Worm (Caenorhabditis elegans) whole organism, L2 larva: ENCODE results near the gene F54C8.1.
A peak's percentile ranks its signal among the peaks of the same experiment; 100 is the strongest.

ENCODE experiments used
- C34F6.9 ChIP-seq: fragments of 150-350 bp; optimal IDR thresholded peaks from 2 replicates; lab custom pipeline; 2014; ENCODE audit warnings: missing biosample characterization, missing genetic modification characterization
- F13H6.1 ChIP-seq: sonication (generic microtip); optimal IDR thresholded peaks from 2 replicates; lab custom pipeline; 2016; ENCODE audit warnings: missing genetic modification characterization, missing compliant biosample characterization
- R02D3.7 ChIP-seq: fragments of 150-350 bp; optimal IDR thresholded peaks from 2 replicates; lab custom pipeline; 2014; ENCODE audit warnings: missing biosample characterization, missing genetic modification characterization
- ZK546.5 ChIP-seq: sonication (generic microtip); optimal IDR thresholded peaks from 2 replicates; lab custom pipeline; 2017; ENCODE audit warnings: missing biosample characterization, missing genetic modification characterization
- alr-1 ChIP-seq: fragments of 150-350 bp; optimal IDR thresholded peaks from 2 replicates; lab custom pipeline; 2014; ENCODE audit warnings: missing biosample characterization, missing genetic modification characterization
- aly-2 ChIP-seq: fragments of 150-350 bp; optimal IDR thresholded peaks from 2 replicates; lab custom pipeline; 2014; ENCODE audit warnings: missing biosample characterization, missing genetic modification characterization
- ama-1 ChIP-seq: fragments of 150-350 bp; optimal IDR thresholded peaks from 2 replicates; lab custom pipeline; 2018; ENCODE audit warnings: inconsistent platforms
- blmp-1 ChIP-seq: sonication (generic microtip); optimal IDR thresholded peaks from 2 replicates; lab custom pipeline; 2017; ENCODE audit warnings: missing genetic modification characterization, mild to moderate bottlenecking, missing compliant biosample characterization, antibody characterized with exemption, moderate library complexity; ENCODE audit not compliant: insufficient read depth
- ceh-16 ChIP-seq: fragments of 150-350 bp; optimal IDR thresholded peaks from 2 replicates; lab custom pipeline; 2014; ENCODE audit warnings: missing biosample characterization, missing genetic modification characterization
- ceh-82 ChIP-seq: fragments of 150-350 bp; optimal IDR thresholded peaks from 2 replicates; lab custom pipeline; 2014; ENCODE audit warnings: missing biosample characterization, missing genetic modification characterization
- crh-2 ChIP-seq: sonication (generic microtip); optimal IDR thresholded peaks from 2 replicates; lab custom pipeline; 2017; ENCODE audit warnings: missing biosample characterization, missing genetic modification characterization
- dmd-4 ChIP-seq: sonication (generic microtip); optimal IDR thresholded peaks from 2 replicates; lab custom pipeline; 2017; ENCODE audit warnings: missing biosample characterization, missing genetic modification characterization
- egl-27 ChIP-seq: sonication (generic microtip); optimal IDR thresholded peaks from 3 replicates; lab custom pipeline; 2017; ENCODE audit warnings: missing biosample characterization, missing genetic modification reagents, missing genetic modification characterization
- elt-1 ChIP-seq: fragments of 150-350 bp; optimal IDR thresholded peaks from 2 replicates; lab custom pipeline; 2014; ENCODE audit warnings: missing biosample characterization, missing genetic modification characterization
- elt-3 ChIP-seq: sonication (generic microtip); optimal IDR thresholded peaks from 2 replicates; lab custom pipeline; 2017; ENCODE audit warnings: missing biosample characterization, missing genetic modification characterization
- gmeb-1 ChIP-seq: fragments of 150-350 bp; optimal IDR thresholded peaks from 2 replicates; lab custom pipeline; 2014; ENCODE audit warnings: missing biosample characterization, missing genetic modification characterization
- lin-11 ChIP-seq: fragments of 150-350 bp; sonication (generic microtip); optimal IDR thresholded peaks from 2 replicates; lab custom pipeline; 2014; ENCODE audit warnings: missing biosample characterization, missing genetic modification characterization, inconsistent platforms, mixed read lengths
- lin-13 ChIP-seq: fragments of 150-350 bp; optimal IDR thresholded peaks from 2 replicates; lab custom pipeline; 2014; ENCODE audit warnings: missing biosample characterization, missing genetic modification reagents, missing genetic modification characterization
- lin-39 ChIP-seq: fragments of 150-350 bp; optimal IDR thresholded peaks from 2 replicates; lab custom pipeline; 2014; ENCODE audit warnings: missing biosample characterization, missing genetic modification reagents, missing genetic modification characterization
- lsy-2 ChIP-seq, 2 experiments: fragments of 150-350 bp in 1 of 2; sonication (generic microtip) in 1 of 2; optimal IDR thresholded peaks; 2 replicates each; lab custom pipeline; 2014 to 2017; ENCODE audit warnings: missing biosample characterization in 2 of 2, missing genetic modification characterization in 2 of 2
- mab-5 ChIP-seq: fragments of 150-350 bp; optimal IDR thresholded peaks from 2 replicates; lab custom pipeline; 2014; ENCODE audit warnings: missing biosample characterization, missing genetic modification characterization
- mdl-1 ChIP-seq, 2 experiments: fragments of 150-350 bp in 1 of 2; sonication (generic microtip) in 1 of 2; optimal IDR thresholded peaks; 2 replicates each; lab custom pipeline; 2017; ENCODE audit warnings: missing biosample characterization in 2 of 2, missing genetic modification characterization in 2 of 2
- nhr-10 ChIP-seq: sonication (generic microtip); optimal IDR thresholded peaks from 2 replicates; lab custom pipeline; 2017; ENCODE audit warnings: missing biosample characterization, missing genetic modification characterization
- nhr-129 ChIP-seq: fragments of 150-350 bp; optimal IDR thresholded peaks from 2 replicates; lab custom pipeline; 2014; ENCODE audit warnings: missing biosample characterization, missing genetic modification characterization
- nhr-21 ChIP-seq: fragments of 150-350 bp; optimal IDR thresholded peaks from 2 replicates; lab custom pipeline; 2014; ENCODE audit warnings: missing biosample characterization, missing genetic modification characterization
- nhr-23 ChIP-seq: fragments of 150-350 bp; optimal IDR thresholded peaks from 2 replicates; lab custom pipeline; 2014; ENCODE audit warnings: missing biosample characterization, missing genetic modification reagents, missing genetic modification characterization
- nhr-237 ChIP-seq: fragments of 150-350 bp; optimal IDR thresholded peaks from 2 replicates; lab custom pipeline; 2014; ENCODE audit warnings: missing biosample characterization, missing genetic modification characterization
- nhr-25 ChIP-seq: fragments of 150-350 bp; sonication (generic microtip); optimal IDR thresholded peaks from 3 replicates; lab custom pipeline; 2014; ENCODE audit warnings: missing biosample characterization, missing genetic modification characterization
- nhr-6 ChIP-seq: fragments of 150-350 bp; optimal IDR thresholded peaks from 2 replicates; lab custom pipeline; 2014; ENCODE audit warnings: missing biosample characterization, missing genetic modification characterization
- peb-1 ChIP-seq: fragments of 150-350 bp; optimal IDR thresholded peaks from 2 replicates; lab custom pipeline; 2014; ENCODE audit warnings: missing biosample characterization, missing genetic modification characterization
- sem-4 ChIP-seq: fragments of 150-350 bp; optimal IDR thresholded peaks from 2 replicates; lab custom pipeline; 2014; ENCODE audit warnings: missing biosample characterization, missing genetic modification reagents, missing genetic modification characterization
- skn-1 ChIP-seq: sonication (generic microtip); optimal IDR thresholded peaks from 2 replicates; lab custom pipeline; 2017; ENCODE audit warnings: missing biosample characterization, missing genetic modification characterization
- sma-3 ChIP-seq: sonication (generic microtip); optimal IDR thresholded peaks from 2 replicates; lab custom pipeline; 2016; ENCODE audit warnings: missing genetic modification reagents, missing genetic modification characterization, missing compliant biosample characterization
- sma-9 ChIP-seq, 2 experiments: fragments of 150-350 bp in 1 of 2; sonication (generic microtip) in 1 of 2; optimal IDR thresholded peaks; 2 replicates each; lab custom pipeline; 2014 to 2016; ENCODE audit warnings: missing genetic modification characterization in 2 of 2, mild to moderate bottlenecking in 1 of 2, missing biosample characterization in 1 of 2, missing compliant biosample characterization in 1 of 2, missing genetic modification reagents in 1 of 2, moderate library complexity in 1 of 2
- snpc-4 ChIP-seq: fragments of 150-350 bp; optimal IDR thresholded peaks from 2 replicates; lab custom pipeline; 2014; ENCODE audit warnings: missing biosample characterization, missing genetic modification characterization
- unc-39 ChIP-seq: fragments of 150-350 bp; optimal IDR thresholded peaks from 2 replicates; lab custom pipeline; 2014; ENCODE audit warnings: missing biosample characterization, missing genetic modification characterization
- unc-55 ChIP-seq: fragments of 150-350 bp; sonication (generic microtip); optimal IDR thresholded peaks from 3 replicates; lab custom pipeline; 2014; ENCODE audit warnings: missing biosample characterization, missing genetic modification reagents, missing genetic modification characterization
- unc-62 ChIP-seq: fragments of 150-350 bp; optimal IDR thresholded peaks from 2 replicates; lab custom pipeline; 2014; ENCODE audit warnings: missing biosample characterization, missing genetic modification reagents, missing genetic modification characterization
- zag-1 ChIP-seq: fragments of 150-350 bp; optimal IDR thresholded peaks from 2 replicates; lab custom pipeline; 2014; ENCODE audit warnings: missing biosample characterization, missing genetic modification characterization
- ztf-1 ChIP-seq: fragments of 200-800 bp; sonication (Bioruptor generic); conservative IDR thresholded peaks from 2 replicates; pipeline ENCODE4 v1.3.6; 2022; ENCODE audit warnings: missing genetic modification characterization, missing compliant biosample characterization
- ztf-11 ChIP-seq: sonication (generic microtip); optimal IDR thresholded peaks from 2 replicates; lab custom pipeline; 2017; ENCODE audit warnings: missing biosample characterization, missing genetic modification characterization
- ztf-4 ChIP-seq: fragments of 150-350 bp; optimal IDR thresholded peaks from 2 replicates; lab custom pipeline; 2014; ENCODE audit warnings: missing biosample characterization, missing genetic modification characterization

F54C8.1 gene

DNA sequence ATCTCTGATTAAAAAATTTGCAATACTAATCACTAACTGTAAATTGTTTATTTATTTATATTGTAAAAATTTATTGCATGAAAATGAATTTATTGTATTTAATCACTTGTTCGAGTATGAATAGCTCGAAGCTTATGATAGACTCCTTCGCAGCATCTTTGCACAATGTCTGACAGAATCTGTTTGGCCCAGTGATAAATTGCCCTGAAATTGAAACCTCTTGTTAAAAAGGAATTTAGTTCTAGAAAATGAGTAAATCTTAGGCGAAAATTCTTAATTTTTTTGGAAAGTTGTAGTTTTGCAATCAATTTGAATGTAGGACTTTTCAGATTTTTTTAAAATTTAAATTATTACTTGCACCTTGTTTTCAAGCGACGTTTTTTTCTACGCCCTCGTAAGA lies 4.5 kb upstream of the F54C8.1 start:
- no peak for TF ChIP-seq ZK546.5
- TF ChIP-seq lin-13 (GFP tag; lab: Kevin White, UChicago) = no peak
- TF ChIP-seq R02D3.7 (tag; lab: Kevin White, UChicago) = no peak
- TF ChIP-seq elt-3 (tag; lab: Kevin White, UChicago) = no peak
- TF ChIP-seq peb-1 (tag; lab: Kevin White, UChicago) = no peak
- TF ChIP-seq mdl-1 (tag; optimal IDR thresholded peaks at IDR 0.05; lab: Kevin White, UChicago) = no peak
- no peak for TF ChIP-seq alr-1
- TF ChIP-seq sma-3 (GFP tag; lab: Kevin White, UChicago) = no peak
- TF ChIP-seq blmp-1 (tag; lab: Kevin White, UChicago) = no peak
- no peak for TF ChIP-seq lsy-2 (tag; optimal IDR thresholded peaks at IDR 0.05; lab: Kevin White, UChicago)
- no peak for TF ChIP-seq dmd-4 (tag; lab: Kevin White, UChicago)
- TF ChIP-seq crh-2 (tag; lab: Kevin White, UChicago) = no peak
- TF ChIP-seq zag-1 (tag; lab: Kevin White, UChicago) = no peak
- TF ChIP-seq unc-55 (GFP tag; lab: Kevin White, UChicago) = no peak
- no peak for TF ChIP-seq unc-62

DNA sequence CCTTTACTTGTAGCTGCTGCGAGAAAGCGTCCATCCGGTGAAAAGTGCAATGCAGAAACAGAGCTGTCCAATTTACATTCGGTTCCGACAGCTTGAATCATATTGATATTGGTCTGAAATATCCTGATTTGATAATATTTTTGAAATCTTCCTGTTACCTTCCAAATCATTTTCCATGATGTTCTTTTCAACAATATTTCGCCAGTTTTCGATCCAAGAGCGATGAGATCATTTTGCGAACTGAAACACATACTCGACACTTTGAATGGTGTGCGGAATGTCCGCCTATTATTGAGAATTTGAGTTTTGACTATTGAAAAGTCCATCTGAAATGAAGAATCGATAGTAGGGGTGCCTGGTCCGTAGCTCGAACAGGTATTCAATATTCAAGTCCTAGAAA lies 1.6 kb downstream of the F54C8.1 start, which contains the start of gene emb-30:
Gene emb-30 (minus strand): TSS at position 328 of the 400 bp plus-strand sequence.
- TF ChIP-seq ama-1 (lab: Kevin White, UChicago) (peak; percentile 31), sem-4 (tag; lab: Kevin White, UChicago) (peak; percentile 7), ceh-16 (tag; lab: Kevin White, UChicago) (no peak), nhr-237 (tag; lab: Kevin White, UChicago) (no peak), nhr-6 (tag; lab: Kevin White, UChicago) (peak; percentile 19), lin-39 (tag; lab: Kevin White, UChicago) (no peak), nhr-25 (tag; lab: Kevin White, UChicago) (no peak), sma-9 (GFP tag; optimal IDR thresholded peaks at IDR 0.05; lab: Kevin White, UChicago) (no peak), sma-9 (tag; optimal IDR thresholded peaks at IDR 0.05; lab: Kevin White, UChicago) (no peak), gmeb-1 (tag; lab: Kevin White, UChicago) (no peak), snpc-4 (tag; lab: Kevin White, UChicago) (no peak)
- TF ChIP-seq, all 48 proteins: peak for 3

- no peak for TF ChIP-seq mab-5 (tag; lab: Kevin White, UChicago)
- no peak for TF ChIP-seq aly-2 (tag; lab: Kevin White, UChicago)
- TF ChIP-seq egl-27 (tag; lab: Kevin White, UChicago) = no peak
- TF ChIP-seq nhr-129 (tag; lab: Kevin White, UChicago) = no peak
Observed at ce11 chrIII:9442846-9443245, 3.3 kb downstream of the F54C8.1 start.

DNA sequence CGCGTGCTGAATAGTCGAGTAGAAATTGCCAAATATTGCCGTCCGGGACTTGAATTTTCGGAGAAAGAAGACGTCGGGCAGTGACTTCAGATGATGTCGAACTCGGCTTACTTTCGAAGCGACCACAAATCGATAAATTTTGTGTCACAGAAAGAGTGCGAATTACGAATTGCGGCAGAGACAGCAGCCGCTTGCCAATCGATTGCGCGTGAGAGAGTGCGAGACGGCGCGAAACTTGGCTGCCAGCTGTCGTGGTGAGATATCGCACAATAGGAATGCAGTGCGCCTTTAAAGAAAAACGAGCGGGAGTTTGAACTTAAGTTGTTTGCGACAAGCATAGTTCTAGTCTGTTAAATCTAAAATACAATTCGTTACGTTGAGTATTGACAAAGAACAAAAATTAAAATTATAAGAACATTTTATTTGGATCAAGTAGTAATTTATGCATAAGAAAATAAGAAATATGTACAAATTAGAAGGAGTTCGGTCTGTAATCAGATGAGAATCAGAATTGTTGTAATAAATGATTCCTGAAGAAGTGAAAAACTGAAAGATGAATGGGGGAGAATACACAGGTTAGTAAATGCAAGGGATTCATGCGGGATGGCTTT lies 4.0 kb downstream of the F54C8.1 start, which contains the start of gene pir-2:
Gene pir-2 (minus strand): TSS at position 218 of the 611 bp plus-strand sequence.
- peak; percentile 92 for TF ChIP-seq nhr-129 (tag; lab: Kevin White, UChicago)
- TF ChIP-seq dmd-4 (tag; lab: Kevin White, UChicago) = no peak
- TF ChIP-seq nhr-6 (tag; lab: Kevin White, UChicago) = peak; percentile 41
- peak; percentile 74 for TF ChIP-seq zag-1 (tag; lab: Kevin White, UChicago)
- TF ChIP-seq nhr-23 (tag; lab: Kevin White, UChicago) = no peak
- peak; percentile 42 for TF ChIP-seq sem-4 (tag; lab: Kevin White, UChicago)
- TF ChIP-seq blmp-1 (tag; lab: Kevin White, UChicago) = peak; percentile 27
- TF ChIP-seq ztf-11 = no peak
- no peak for TF ChIP-seq alr-1
- TF ChIP-seq ceh-82 (tag; lab: Kevin White, UChicago) = no peak
- peak; percentile 70 to 93 for TF ChIP-seq lsy-2 (tag; optimal IDR thresholded peaks at IDR 0.05; lab: Kevin White, UChicago)
- no peak for TF ChIP-seq elt-1 (tag; lab: Kevin White, UChicago)
- peak; percentile 93 for TF ChIP-seq crh-2 (tag; lab: Kevin White, UChicago)
- TF ChIP-seq ztf-4 (tag; lab: Kevin White, UChicago) = peak; percentile 63
- TF ChIP-seq nhr-10 (tag; lab: Kevin White, UChicago) = no peak
- TF ChIP-seq skn-1 = no peak
- TF ChIP-seq gmeb-1 (tag; lab: Kevin White, UChicago) = peak; percentile 92
- peak; percentile 97 for TF ChIP-seq unc-55 (GFP tag; lab: Kevin White, UChicago)
- TF ChIP-seq snpc-4 (tag; lab: Kevin White, UChicago) = peak; percentile 79
- peak; percentile 78 for TF ChIP-seq sma-3 (GFP tag; lab: Kevin White, UChicago)
- TF ChIP-seq mab-5 (tag; lab: Kevin White, UChicago) = peak; percentile 77
- TF ChIP-seq F13H6.1 (tag; lab: Kevin White, UChicago) = peak; percentile 83
- peak; percentile 58 for TF ChIP-seq ZK546.5
- TF ChIP-seq nhr-25 (tag; lab: Kevin White, UChicago) = peak; percentile 68
- TF ChIP-seq ceh-16 (tag; lab: Kevin White, UChicago) = peak; percentile 39
- TF ChIP-seq R02D3.7 (tag; lab: Kevin White, UChicago) = no peak
- TF ChIP-seq C34F6.9 = peak; percentile 74
- TF ChIP-seq nhr-21 = peak; percentile 74
- TF ChIP-seq unc-39 (tag; lab: Kevin White, UChicago) = no peak
- TF ChIP-seq ztf-1 (GFP tag; lab: Robert Waterston, UW) = no peak
- TF ChIP-seq elt-3 (tag; lab: Kevin White, UChicago) = no peak
- peak; percentile 90 for TF ChIP-seq lin-11 (tag; lab: Kevin White, UChicago)
- no peak for TF ChIP-seq aly-2 (tag; lab: Kevin White, UChicago)
- TF ChIP-seq egl-27 (tag; lab: Kevin White, UChicago) = no peak
- peak; percentile 90 for TF ChIP-seq lin-13 (GFP tag; lab: Kevin White, UChicago)
- peak; percentile 81 for TF ChIP-seq sma-9 (GFP tag; optimal IDR thresholded peaks at IDR 0.05; lab: Kevin White, UChicago)
- TF ChIP-seq sma-9 (tag; optimal IDR thresholded peaks at IDR 0.05; lab: Kevin White, UChicago) = no peak
- TF ChIP-seq lin-39 (tag; lab: Kevin White, UChicago) = no peak
